Fruit fly (Drosophila melanogaster) whole organism, embryonic: Measurements from ENCODE around the gene CG9240.

Experiments used
- Abd-B ChIP-seq: fragments of 200-800 bp; sonication (Bioruptor generic); optimal IDR thresholded peaks from 2 replicates; lab custom pipeline; 2018; ENCODE audit warnings: missing biosample characterization, mild to moderate bottlenecking, missing genetic modification characterization, moderate library complexity
- Aef1 ChIP-seq: fragments of 200-800 bp; sonication (Bioruptor generic); IDR thresholded peaks from 3 replicates; pipeline ENCODE4 v1.3.6; 2022; ENCODE audit warnings: missing biosample characterization, missing genetic modification characterization
- Atf3 ChIP-seq: fragments of 200-800 bp; sonication (Bioruptor generic); optimal IDR thresholded peaks from 3 replicates; lab custom pipeline; 2016; ENCODE audit warnings: missing biosample characterization, missing genetic modification characterization
- CG10321 ChIP-seq: fragments of 200-800 bp; sonication (Bioruptor generic); IDR thresholded peaks from 2 replicates; pipeline ENCODE4 v1.3.6; 2022; ENCODE audit warnings: missing biosample characterization, missing genetic modification characterization
- CG11560 ChIP-seq: fragments of 200-800 bp; sonication (Bioruptor generic); IDR thresholded peaks from 3 replicates; pipeline ENCODE4 v1.3.6; 2022; ENCODE audit warnings: missing biosample characterization, missing genetic modification characterization
- CG12744 ChIP-seq: fragments of 200-800 bp; sonication (Bioruptor generic); optimal IDR thresholded peaks from 2 replicates; lab custom pipeline; 2016; ENCODE audit warnings: missing biosample characterization, missing genetic modification characterization
- CG13123 ChIP-seq: fragments of 200-800 bp; sonication (Bioruptor generic); optimal IDR thresholded peaks from 2 replicates; lab custom pipeline; 2016; ENCODE audit warnings: missing biosample characterization, missing genetic modification characterization
- CG13775 ChIP-seq: fragments of 200-800 bp; sonication (Bioruptor generic); optimal IDR thresholded peaks from 3 replicates; lab custom pipeline; 2017; ENCODE audit warnings: missing biosample characterization, mild to moderate bottlenecking, missing genetic modification characterization
- CG14667 ChIP-seq: fragments of 200-800 bp; sonication (Bioruptor generic); IDR thresholded peaks from 2 replicates; pipeline ENCODE4 v1.3.6; 2022; ENCODE audit warnings: missing biosample characterization, missing genetic modification characterization
- CG14860 ChIP-seq: fragments of 200-800 bp; sonication (Bioruptor generic); IDR thresholded peaks from 3 replicates; pipeline ENCODE4 v1.3.6; 2022; ENCODE audit warnings: missing biosample characterization, missing genetic modification characterization; ENCODE audit not compliant: partially characterized antibody
- CG17328 ChIP-seq: fragments of 200-800 bp; sonication (Bioruptor generic); IDR thresholded peaks from 2 replicates; pipeline ENCODE4 v1.3.6; 2022; ENCODE audit warnings: missing biosample characterization, missing genetic modification characterization
- CG17359 ChIP-seq: fragments of 200-800 bp; sonication (Bioruptor generic); optimal IDR thresholded peaks from 3 replicates; lab custom pipeline; 2018; ENCODE audit warnings: missing biosample characterization, mild to moderate bottlenecking, missing genetic modification characterization, moderate library complexity
- CG17361 ChIP-seq: fragments of 200-800 bp; sonication (Bioruptor generic); IDR thresholded peaks from 3 replicates; pipeline ENCODE4 v1.3.6; 2022; ENCODE audit warnings: missing biosample characterization, missing genetic modification characterization
- CG18011 ChIP-seq: fragments of 200-800 bp; sonication (Bioruptor generic); optimal IDR thresholded peaks from 2 replicates; lab custom pipeline; 2017; ENCODE audit warnings: missing biosample characterization, missing genetic modification characterization, mild to moderate bottlenecking, moderate library complexity, missing genotype
- CG2678 ChIP-seq: fragments of 200-800 bp; sonication (Bioruptor generic); optimal IDR thresholded peaks from 3 replicates; lab custom pipeline; 2019; ENCODE audit warnings: missing biosample characterization, mild to moderate bottlenecking, missing genetic modification characterization, moderate library complexity
- CG30403 ChIP-seq: fragments of 200-800 bp; sonication (Bioruptor generic); optimal IDR thresholded peaks from 3 replicates; lab custom pipeline; 2016; ENCODE audit warnings: missing biosample characterization, missing genetic modification characterization
- CG4730 ChIP-seq: fragments of 200-800 bp; sonication (Bioruptor generic); IDR thresholded peaks from 2 replicates; pipeline ENCODE4 v1.3.6; 2022; ENCODE audit warnings: missing biosample characterization, missing genetic modification characterization
- CG5245 ChIP-seq: fragments of 200-800 bp; sonication (Bioruptor generic); optimal IDR thresholded peaks from 3 replicates; lab custom pipeline; 2016; ENCODE audit warnings: missing biosample characterization, missing genetic modification characterization
- CG7271 ChIP-seq: fragments of 200-800 bp; sonication (Bioruptor generic); optimal IDR thresholded peaks from 2 replicates; lab custom pipeline; 2018; ENCODE audit warnings: missing biosample characterization, mild to moderate bottlenecking, missing genetic modification characterization, moderate library complexity
- CG7357 ChIP-seq: fragments of 200-800 bp; sonication (Bioruptor generic); IDR thresholded peaks from 3 replicates; pipeline ENCODE4 v1.3.6; 2022; ENCODE audit warnings: missing biosample characterization, missing genetic modification characterization
- CG7372 ChIP-seq: fragments of 200-800 bp; sonication (Bioruptor generic); IDR thresholded peaks from 2 replicates; pipeline ENCODE4 v1.3.6; 2022; ENCODE audit warnings: missing biosample characterization, missing genetic modification characterization
- CG7963 ChIP-seq: fragments of 200-800 bp; sonication (Bioruptor generic); IDR thresholded peaks from 3 replicates; pipeline ENCODE4 v1.3.6; 2022; ENCODE audit warnings: missing biosample characterization, missing genetic modification characterization; ENCODE audit not compliant: partially characterized antibody
- CG8281 ChIP-seq: fragments of 200-800 bp; sonication (Bioruptor generic); optimal IDR thresholded peaks from 2 replicates; lab custom pipeline; 2018; ENCODE audit warnings: missing biosample characterization, mild to moderate bottlenecking, missing genetic modification characterization, moderate library complexity
- CG8388 ChIP-seq: fragments of 200-800 bp; sonication (Bioruptor generic); optimal IDR thresholded peaks from 2 replicates; lab custom pipeline; 2019; ENCODE audit warnings: missing biosample characterization, mild to moderate bottlenecking, missing genetic modification characterization, moderate library complexity
- CG8765 ChIP-seq: fragments of 200-800 bp; sonication (Bioruptor generic); IDR thresholded peaks from 2 replicates; pipeline ENCODE4 v1.3.6; 2022; ENCODE audit warnings: missing biosample characterization, missing genetic modification characterization
- CG9727 ChIP-seq: fragments of 200-800 bp; sonication (Bioruptor generic); optimal IDR thresholded peaks from 3 replicates; lab custom pipeline; 2017; ENCODE audit warnings: missing biosample characterization, mild to moderate bottlenecking, missing genetic modification characterization
- CG9817 ChIP-seq: fragments of 200-800 bp; sonication (Bioruptor generic); optimal IDR thresholded peaks from 2 replicates; lab custom pipeline; 2018; ENCODE audit warnings: missing biosample characterization, mild to moderate bottlenecking, missing genetic modification characterization, moderate library complexity
- Dp ChIP-seq: fragments of 200-800 bp; sonication (Bioruptor generic); optimal IDR thresholded peaks from 2 replicates; lab custom pipeline; 2018; ENCODE audit warnings: missing biosample characterization, mild to moderate bottlenecking, missing genetic modification characterization, moderate library complexity
- Fer3 ChIP-seq: fragments of 200-800 bp; sonication (Bioruptor generic); optimal IDR thresholded peaks from 2 replicates; lab custom pipeline; 2018; ENCODE audit warnings: missing biosample characterization, mild to moderate bottlenecking, missing genetic modification characterization, moderate library complexity
- HLH3B ChIP-seq: fragments of 200-800 bp; sonication (Bioruptor generic); IDR thresholded peaks from 2 replicates; pipeline ENCODE4 v1.3.6; 2022; ENCODE audit warnings: missing biosample characterization, missing genetic modification characterization
- Meics ChIP-seq: fragments of 200-800 bp; sonication (Bioruptor generic); optimal IDR thresholded peaks from 2 replicates; lab custom pipeline; 2017; ENCODE audit warnings: missing biosample characterization, mild to moderate bottlenecking, missing genetic modification characterization
- Myb ChIP-seq: fragments of 200-800 bp; sonication (Bioruptor generic); optimal IDR thresholded peaks from 2 replicates; lab custom pipeline; 2016; ENCODE audit warnings: missing biosample characterization, missing genetic modification characterization
- Neu2 ChIP-seq: fragments of 200-800 bp; sonication (Bioruptor generic); optimal IDR thresholded peaks from 3 replicates; lab custom pipeline; 2016; ENCODE audit warnings: missing biosample characterization, missing genetic modification characterization, borderline replicate concordance
- TFAM ChIP-seq: fragments of 200-800 bp; sonication (Bioruptor generic); optimal IDR thresholded peaks from 2 replicates; lab custom pipeline; 2017; ENCODE audit warnings: missing biosample characterization, missing genetic modification characterization, inconsistent platforms
- bowl ChIP-seq: fragments of 200-800 bp; sonication (Bioruptor generic); IDR thresholded peaks from 2 replicates; pipeline ENCODE4 v1.3.6; 2022; ENCODE audit warnings: missing biosample characterization, missing genetic modification characterization
- cad ChIP-seq: fragments of >200 bp; optimal IDR thresholded peaks from 2 replicates; lab custom pipeline; 2017; ENCODE audit warnings: missing biosample characterization, missing genetic modification characterization
- dm ChIP-seq: fragments of 200-800 bp; sonication (Bioruptor generic); optimal IDR thresholded peaks from 3 replicates; lab custom pipeline; 2016; ENCODE audit warnings: missing biosample characterization, missing genetic modification characterization
- exex ChIP-seq: fragments of 200-800 bp; sonication (Bioruptor generic); optimal IDR thresholded peaks from 4 replicates; lab custom pipeline; 2018; ENCODE audit warnings: missing biosample characterization, mild to moderate bottlenecking, missing genetic modification characterization, moderate library complexity
- fd102C ChIP-seq: fragments of 200-800 bp; sonication (Bioruptor generic); optimal IDR thresholded peaks from 2 replicates; lab custom pipeline; 2018; ENCODE audit warnings: missing biosample characterization, mild to moderate bottlenecking, missing genetic modification characterization, moderate library complexity
- grau ChIP-seq: fragments of 200-800 bp; optimal IDR thresholded peaks from 3 replicates; lab custom pipeline; 2019; ENCODE audit warnings: missing biosample characterization, mild to moderate bottlenecking, missing genetic modification characterization, moderate library complexity
- ken ChIP-seq: fragments of 200-800 bp; sonication (Bioruptor generic); IDR thresholded peaks from 3 replicates; pipeline ENCODE4 v1.3.6; 2022; ENCODE audit warnings: missing biosample characterization, missing genetic modification characterization
- lilli ChIP-seq: fragments of 200-800 bp; sonication (Bioruptor generic); optimal IDR thresholded peaks from 3 replicates; lab custom pipeline; 2016; ENCODE audit warnings: missing biosample characterization, missing genetic modification characterization
- lola ChIP-seq, 3 experiments: fragments of >200 bp in 2 of 3; fragments of 200-800 bp in 1 of 3; sonication (Bioruptor generic) in 1 of 3; optimal IDR thresholded peaks; 2 replicates each; lab custom pipeline; 2017 to 2019; ENCODE audit warnings: missing biosample characterization in 3 of 3, missing genetic modification characterization in 3 of 3, mild to moderate bottlenecking in 1 of 3, moderate library complexity in 1 of 3
- peb ChIP-seq: fragments of 200-800 bp; sonication (Bioruptor generic); IDR thresholded peaks from 2 replicates; pipeline ENCODE4 v1.3.6; 2022; ENCODE audit warnings: missing biosample characterization, missing genetic modification characterization
- pita ChIP-seq: fragments of 200-800 bp; sonication (Bioruptor generic); optimal IDR thresholded peaks from 2 replicates; lab custom pipeline; 2017; ENCODE audit warnings: missing biosample characterization, mild to moderate bottlenecking, missing genetic modification characterization
- scrt ChIP-seq: fragments of 200-800 bp; sonication (Bioruptor generic); optimal IDR thresholded peaks from 2 replicates; lab custom pipeline; 2018; ENCODE audit warnings: missing biosample characterization, mild to moderate bottlenecking, missing genetic modification characterization, moderate library complexity
- slou ChIP-seq: fragments of 200-800 bp; sonication (Bioruptor generic); optimal IDR thresholded peaks from 3 replicates; lab custom pipeline; 2016; ENCODE audit warnings: missing biosample characterization, missing genetic modification characterization
- ssp ChIP-seq: fragments of 200-800 bp; sonication (Bioruptor generic); IDR thresholded peaks from 2 replicates; pipeline ENCODE4 v1.3.6; 2022; ENCODE audit warnings: missing biosample characterization, missing genetic modification characterization
- z ChIP-seq: fragments of 200-800 bp; sonication (Bioruptor generic); IDR thresholded peaks from 3 replicates; pipeline ENCODE4 v1.3.6; 2022; ENCODE audit warnings: missing biosample characterization, missing genetic modification characterization
- zen2 ChIP-seq: fragments of 200-800 bp; sonication (Bioruptor generic); IDR thresholded peaks from 3 replicates; pipeline ENCODE4 v1.3.6; 2022; ENCODE audit warnings: missing biosample characterization, missing genetic modification characterization; ENCODE audit not compliant: partially characterized antibody

The CG9240 gene

DNA sequence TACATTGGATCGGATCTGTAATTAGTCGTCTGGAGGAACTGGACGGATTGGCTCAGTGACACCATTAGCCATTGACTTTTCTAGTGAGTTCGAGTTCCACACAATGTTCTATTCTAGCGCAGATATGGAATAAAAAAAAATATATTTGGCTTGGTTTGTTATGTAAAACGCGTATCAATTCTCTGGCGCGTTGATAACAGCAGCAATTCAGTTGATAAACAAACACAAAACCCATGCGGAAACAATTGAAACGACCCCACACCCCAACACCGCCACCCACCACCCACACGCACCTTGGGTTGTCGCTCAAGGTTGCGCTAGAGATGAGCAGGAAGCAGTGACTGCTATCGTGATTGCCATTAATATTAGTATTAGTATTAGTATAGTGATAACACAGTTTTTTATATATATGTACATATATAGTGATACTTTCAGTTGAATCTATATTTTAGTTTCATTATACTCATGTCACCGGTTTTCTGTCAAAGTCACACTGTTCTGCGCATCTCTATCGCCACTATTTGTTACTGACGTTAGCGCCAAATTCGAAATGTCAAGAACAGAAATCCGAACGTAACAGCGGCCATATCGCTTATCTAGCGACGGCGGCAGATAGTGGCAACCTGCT, 3.4 kb downstream of the CG9240 start (continued):
- TF ChIP-seq slou (GFP tag; lab: Kevin White, UChicago) (peak; percentile 88), CG2678 (peak; percentile 94), grau (peak; percentile 92), fd102C (GFP tag; lab: Kevin White, UChicago) (peak; percentile 62), CG8281 (peak; percentile 81), CG9727 (peak; percentile 92), Meics (GFP tag; lab: Kevin White, UChicago) (peak; percentile 95), CG5245 (GFP tag; lab: Kevin White, UChicago) (peak; percentile 79), lilli (GFP tag; lab: Kevin White, UChicago) (peak; percentile 86), CG17361 (GFP tag; lab: Robert Waterston, UW) (peak; percentile 83), pita (GFP tag; lab: Kevin White, UChicago) (no peak), CG18011 (GFP tag; lab: Kevin White, UChicago) (peak; percentile 76), CG4730 (GFP tag; lab: Robert Waterston, UW) (peak; percentile 92), Fer3 (tag; lab: Kevin White, UChicago) (peak; percentile 95), CG13123 (GFP tag; lab: Kevin White, UChicago) (peak; percentile 60), dm (GFP tag; lab: Kevin White, UChicago) (no peak), CG9817 (peak; percentile 93), peb (GFP tag; lab: Robert Waterston, UW) (peak; percentile 92), CG12744 (GFP tag; lab: Kevin White, UChicago) (no peak), z (GFP tag; lab: Robert Waterston, UW) (0 out of 3 replicates have a peak, but pooled peaks have one; percentile 19), CG14860 (GFP tag; lab: Robert Waterston, UW) (no peak), CG10321 (GFP tag; lab: Robert Waterston, UW) (peak; percentile 44; the same call in 1 of the 2 replicates), Atf3 (no peak), TFAM (GFP tag; lab: Kevin White, UChicago) (no peak), ssp (GFP tag; lab: Robert Waterston, UW) (peak; percentile 84), Myb (GFP tag; lab: Kevin White, UChicago) (no peak), zen2 (GFP tag; lab: Robert Waterston, UW) (no peak), CG14667 (GFP tag; lab: Robert Waterston, UW) (peak; percentile 89), CG7963 (GFP tag; lab: Robert Waterston, UW) (no peak), CG7271 (tag; lab: Kevin White, UChicago) (peak; percentile 79), Aef1 (GFP tag; lab: Robert Waterston, UW) (peak; percentile 95), ken (GFP tag; lab: Robert Waterston, UW) (peak; percentile 94), CG17328 (peak; percentile 88), Dp (GFP tag; lab: Kevin White, UChicago) (peak; percentile 74), CG13775 (GFP tag; lab: Kevin White, UChicago) (peak; percentile 90), exex (tag; lab: Kevin White, UChicago) (peak; percentile 89), CG11560 (tag; lab: Robert Waterston, UW) (peak; percentile 85), Neu2 (GFP tag; lab: Kevin White, UChicago) (no peak), CG30403 (peak; percentile 95), CG7372 (GFP tag; lab: Robert Waterston, UW) (peak; percentile 92), CG7357 (peak; percentile 85), cad (GFP tag; lab: Kevin White, UChicago) (no peak), Abd-B (GFP tag; lab: Kevin White, UChicago) (peak; percentile 89), CG17359 (tag; lab: Kevin White, UChicago) (peak; percentile 94), CG8765 (GFP tag; lab: Robert Waterston, UW) (peak; percentile 90), CG8388 (GFP tag; lab: Kevin White, UChicago) (peak; percentile 87), scrt (GFP tag; lab: Kevin White, UChicago) (peak; percentile 91), lola (GFP tag; optimal IDR thresholded peaks at IDR 0.05; lab: Kevin White, UChicago) (peak in 1 of 3 experiments; percentile 78), HLH3B (peak; percentile 94), bowl (peak; percentile 76)
